Worm (Caenorhabditis elegans) whole organism, L4/young adult: ENCODE measurements around the gene nsph-3.1.
A peak's percentile ranks its signal among the peaks of the same experiment; 100 is the strongest.

ENCODE experiments used
- W03F9.2 ChIP-seq: fragments of 150-350 bp; optimal IDR thresholded peaks from 2 replicates; lab custom pipeline; 2014; ENCODE audit warnings: missing biosample characterization, missing genetic modification characterization
- dao-5 ChIP-seq: sonication (generic microtip); optimal IDR thresholded peaks from 2 replicates; lab custom pipeline; 2016; ENCODE audit warnings: missing genotype, missing genetic modification characterization, moderate library complexity, missing compliant biosample characterization
- him-1 ChIP-seq: sonication (generic microtip); optimal IDR thresholded peaks from 2 replicates; lab custom pipeline; 2016; ENCODE audit warnings: missing genotype, missing genetic modification reagents, missing genetic modification characterization, missing compliant biosample characterization

- TF ChIP-seq W03F9.2 (tag; lab: Kevin White, UChicago) (peak; percentile 8), him-1 (tag; lab: Kevin White, UChicago) (peak; percentile 11), dao-5 (tag; lab: Kevin White, UChicago) (no peak)
Measured at ce11 chrIV:10933777-10934546, 15.6 kb upstream of the nsph-3.1 start.
